Worm (Caenorhabditis elegans) whole organism, L4 larva: ENCODE results near the gene T24F1.4.
A peak's percentile ranks its signal among the peaks of the same experiment; 100 is the strongest.

Source experiments
- F44E2.7 ChIP-seq: fragments of 200-800 bp; sonication (Bioruptor generic); IDR thresholded peaks from 2 replicates; pipeline ENCODE4 v2.1.2; 2022; ENCODE audit warnings: missing genetic modification characterization, missing compliant biosample characterization
- R02D3.7 ChIP-seq: fragments of 150-350 bp; sonication (generic microtip); optimal IDR thresholded peaks from 3 replicates; lab custom pipeline; 2014; ENCODE audit warnings: missing biosample characterization, missing genetic modification characterization
- T20F7.1 ChIP-seq: fragments of 200-800 bp; sonication (Bioruptor generic); optimal IDR thresholded peaks from 2 replicates; lab custom pipeline; 2018; ENCODE audit warnings: mild to moderate bottlenecking, missing genetic modification characterization, missing compliant biosample characterization
- ZK546.5 ChIP-seq, 2 experiments: sonication (generic microtip); optimal IDR thresholded peaks; 2 replicates each; lab custom pipeline; 2017; ENCODE audit warnings: missing biosample characterization in 2 of 2, missing genetic modification characterization in 2 of 2
- aly-2 ChIP-seq: sonication (generic microtip); optimal IDR thresholded peaks from 2 replicates; lab custom pipeline; 2018; ENCODE audit warnings: missing biosample characterization, missing genetic modification characterization
- ceh-82 ChIP-seq: sonication (generic microtip); optimal IDR thresholded peaks from 2 replicates; lab custom pipeline; 2017; ENCODE audit warnings: missing biosample characterization, missing genetic modification characterization
- ctbp-1 ChIP-seq: fragments of 200-800 bp; sonication (Bioruptor generic); IDR thresholded peaks from 2 replicates; pipeline ENCODE4 v1.3.6; 2022; ENCODE audit warnings: missing genetic modification reagents, missing genetic modification characterization, missing compliant biosample characterization
- hlh-11 ChIP-seq: fragments of 200-800 bp; sonication (Bioruptor generic); optimal IDR thresholded peaks from 2 replicates; lab custom pipeline; 2018; ENCODE audit warnings: mild to moderate bottlenecking, missing genetic modification characterization, missing compliant biosample characterization
- lsy-2 ChIP-seq, 2 experiments: fragments of 150-350 bp in 1 of 2; sonication (generic microtip) in 1 of 2; optimal IDR thresholded peaks; 2 replicates each; lab custom pipeline; 2014 to 2017; ENCODE audit warnings: missing biosample characterization in 2 of 2, missing genetic modification characterization in 2 of 2
- mdl-1 ChIP-seq, 2 experiments: fragments of 150-350 bp in 1 of 2; sonication (generic microtip) in 1 of 2; optimal IDR thresholded peaks; 2 replicates each; lab custom pipeline; 2014 to 2017; ENCODE audit warnings: missing biosample characterization in 2 of 2, missing genetic modification characterization in 2 of 2
- nhr-11 ChIP-seq: fragments of 150-350 bp; optimal IDR thresholded peaks from 2 replicates; lab custom pipeline; 2014; ENCODE audit warnings: missing biosample characterization, missing genetic modification characterization
- skn-1 ChIP-seq: fragments of 150-350 bp; optimal IDR thresholded peaks from 2 replicates; lab custom pipeline; 2014; ENCODE audit warnings: missing biosample characterization, missing genetic modification characterization
- snpc-4 ChIP-seq: fragments of 150-350 bp; optimal IDR thresholded peaks from 2 replicates; lab custom pipeline; 2014; ENCODE audit warnings: missing biosample characterization, missing genetic modification characterization
- unc-62 ChIP-seq, 3 experiments: fragments of 150-350 bp in 1 of 3; sonication (generic microtip); optimal IDR thresholded peaks in 2 of 3; peaks in 1 of 3; 1 replicate in 1 of 3; 2 replicates in 2 of 3; lab custom pipeline; 2014 to 2017; ENCODE audit warnings: missing biosample characterization in 3 of 3, missing genetic modification characterization in 3 of 3, missing genetic modification reagents in 3 of 3, missing genotype in 1 of 3

- TF ChIP-seq skn-1 (tag; lab: Kevin White, UChicago), result no peak
- TF ChIP-seq hlh-11 (tag; lab: Kevin White, UChicago), result peak; percentile 78
- TF ChIP-seq unc-62 (GFP tag; optimal IDR thresholded peaks at IDR 0.05 in 1 of 2; lab: Kevin White, UChicago), result peak in 1 of 2 experiments; percentile 89
- TF ChIP-seq unc-62 (tag; optimal IDR thresholded peaks at IDR 0.05; lab: Kevin White, UChicago), result no peak
- TF ChIP-seq T20F7.1 (GFP tag; lab: Kevin White, UChicago), result no peak
- no peak for TF ChIP-seq ZK546.5 (tag; optimal IDR thresholded peaks at IDR 0.05; lab: Kevin White, UChicago)
- TF ChIP-seq mdl-1 (tag; optimal IDR thresholded peaks at IDR 0.05; lab: Kevin White, UChicago), result peak in 1 of 2 experiments; percentile 19
- peak; percentile 6 to 92 for TF ChIP-seq lsy-2 (tag; optimal IDR thresholded peaks at IDR 0.05; lab: Kevin White, UChicago)
- no peak for TF ChIP-seq R02D3.7 (tag; lab: Kevin White, UChicago)
- TF ChIP-seq ceh-82 (tag; lab: Kevin White, UChicago), result no peak
- TF ChIP-seq nhr-11 (tag; lab: Kevin White, UChicago), result peak; percentile 53
- TF ChIP-seq aly-2, result no peak
- TF ChIP-seq snpc-4 (tag; lab: Kevin White, UChicago), result no peak
- no peak for TF ChIP-seq F44E2.7 (GFP tag; lab: Robert Waterston, UW)
- peak; percentile 62; the same call in 1 of the 2 replicates for TF ChIP-seq ctbp-1
These were observed 31.5 kb upstream of the T24F1.4 start, which contains the start of gene nduf-11 for ce11 chrII:11345570-11346029.
